Worm (Caenorhabditis elegans) whole organism, L4 larva: ENCODE measurements around the gene srd-2.

ENCODE experiments used
- D1046.2 ChIP-seq: fragments of 200-800 bp; sonication (Bioruptor generic); IDR thresholded peaks from 2 replicates; pipeline ENCODE4 v1.3.6; 2022; ENCODE audit warnings: missing genetic modification characterization, missing compliant biosample characterization
- egl-27 ChIP-seq: sonication (generic microtip); optimal IDR thresholded peaks from 3 replicates; lab custom pipeline; 2017; ENCODE audit warnings: missing biosample characterization, missing genetic modification reagents, missing genetic modification characterization
- fos-1 ChIP-seq: fragments of 150-350 bp; optimal IDR thresholded peaks from 2 replicates; lab custom pipeline; 2014; ENCODE audit warnings: missing biosample characterization, missing genetic modification characterization
- hlh-11 ChIP-seq: fragments of 200-800 bp; sonication (Bioruptor generic); optimal IDR thresholded peaks from 2 replicates; lab custom pipeline; 2018; ENCODE audit warnings: mild to moderate bottlenecking, missing genetic modification characterization, missing compliant biosample characterization
- lim-7 ChIP-seq: fragments of 200-800 bp; sonication (Bioruptor generic); IDR thresholded peaks from 2 replicates; pipeline ENCODE4 v1.3.6; 2022; ENCODE audit warnings: missing genetic modification characterization, missing compliant biosample characterization
- nhr-11 ChIP-seq: fragments of 150-350 bp; optimal IDR thresholded peaks from 2 replicates; lab custom pipeline; 2014; ENCODE audit warnings: missing biosample characterization, missing genetic modification characterization
- nhr-77 ChIP-seq: fragments of 150-350 bp; optimal IDR thresholded peaks from 2 replicates; lab custom pipeline; 2014; ENCODE audit warnings: missing biosample characterization, missing genetic modification characterization
- skn-1 ChIP-seq: fragments of 150-350 bp; optimal IDR thresholded peaks from 2 replicates; lab custom pipeline; 2014; ENCODE audit warnings: missing biosample characterization, missing genetic modification characterization
- tag-97 ChIP-seq: fragments of 200-800 bp; sonication (Bioruptor generic); IDR thresholded peaks from 2 replicates; pipeline ENCODE4 v1.3.6; 2022; ENCODE audit warnings: missing genetic modification characterization, missing compliant biosample characterization
- vab-7 ChIP-seq: fragments of 200-800 bp; sonication (Bioruptor generic); IDR thresholded peaks from 2 replicates; pipeline ENCODE4 v1.3.6; 2022; ENCODE audit warnings: missing genetic modification reagents, missing genetic modification characterization, missing compliant biosample characterization
- zfp-3 ChIP-seq: fragments of 200-800 bp; sonication (Bioruptor generic); conservative IDR thresholded peaks from 2 replicates; pipeline ENCODE4 v1.3.6; 2022; ENCODE audit warnings: missing genetic modification reagents, missing genetic modification characterization, missing compliant biosample characterization
- ztf-7 ChIP-seq: fragments of 150-350 bp; optimal IDR thresholded peaks from 2 replicates; lab custom pipeline; 2014; ENCODE audit warnings: missing biosample characterization, missing genetic modification characterization

DNA sequence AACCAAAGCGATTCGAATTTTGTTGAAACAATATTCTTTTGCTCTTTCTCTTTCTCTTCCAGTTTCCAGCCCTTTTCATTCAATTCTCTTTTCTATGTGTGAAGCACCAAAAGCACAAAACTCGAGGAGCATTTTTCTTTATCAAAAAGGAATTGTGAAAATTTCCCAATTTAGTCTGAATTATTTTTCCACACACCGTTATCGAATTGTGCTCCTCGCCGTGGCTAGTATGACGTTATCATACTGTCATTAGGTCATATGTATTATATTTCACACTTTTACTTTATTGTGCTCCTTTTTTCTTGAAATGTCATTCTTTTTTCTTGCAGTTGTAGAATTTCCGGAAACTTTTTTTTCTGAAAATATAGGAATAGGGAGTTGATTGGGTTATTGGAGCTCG is 33.9 kb upstream of the srd-2 start:
- TF ChIP-seq hlh-11 (tag; lab: Kevin White, UChicago), result peak; percentile 68
- no peak for TF ChIP-seq egl-27
- TF ChIP-seq ztf-7 (tag; lab: Kevin White, UChicago), result no peak
- peak; percentile 59 for TF ChIP-seq nhr-77 (tag; lab: Kevin White, UChicago)
- TF ChIP-seq nhr-11 (tag; lab: Kevin White, UChicago), result no peak
- TF ChIP-seq lim-7 (GFP tag; lab: Robert Waterston, UW), result no peak
- TF ChIP-seq vab-7 (GFP tag; lab: Robert Waterston, UW), result no peak
- no peak for TF ChIP-seq D1046.2 (GFP tag; lab: Robert Waterston, UW)
- TF ChIP-seq skn-1, result no peak
- TF ChIP-seq fos-1 (tag; lab: Kevin White, UChicago), result no peak
- no peak for TF ChIP-seq tag-97 (GFP tag; lab: Robert Waterston, UW)
- no peak for TF ChIP-seq zfp-3 (GFP tag; lab: Robert Waterston, UW)
